Worm (Caenorhabditis elegans): ENCODE data around the gene srt-74.

ce11 chrV:14322743-14323142 lies 40.6 kb upstream of the srt-74 start, which contains the start of gene F47B8.3:
- TF ChIP-seq tag-97 (GFP tag; IDR thresholded peaks at IDR 0.05) (no peak), lsy-2 (tag; optimal IDR thresholded peaks at IDR 0.05) (peak in 1 of 2 experiments; percentile 49), ceh-82 (tag; optimal IDR thresholded peaks at IDR 0.05) (no peak), pha-4 (GFP tag; IDR thresholded peaks at IDR 0.05) (no peak), pha-4 (tag; optimal IDR thresholded peaks at IDR 0.05) (no peak), nhr-25 (tag; optimal IDR thresholded peaks at IDR 0.05; ENCODE audit: borderline replicate concordance, insufficient read depth) (no peak), fkh-10 (GFP tag; optimal IDR thresholded peaks at IDR 0.05) (no peak), F37D6.2 (tag; optimal IDR thresholded peaks at IDR 0.05) (no peak)

All from whole organism, L4 larva.